Fruit fly (Drosophila melanogaster): ENCODE measurements around the gene Cph.

Cph gene

dm6 chrX:7102013-7102520 lies 35.5 kb upstream of the Cph start, which contains the start of gene CG4615 (continued):
- 0 out of 2 replicates have a peak, but pooled peaks have one; percentile 2 for TF ChIP-seq wor (GFP tag; IDR thresholded peaks at IDR 0.05)
- TF ChIP-seq cato (GFP tag; optimal IDR thresholded peaks at IDR 0.05; ENCODE audit: borderline replicate concordance) = no peak
- TF ChIP-seq CG2129 (GFP tag; IDR thresholded peaks at IDR 0.05; ENCODE audit: partially characterized antibody) = peak; percentile 69
- TF ChIP-seq hbn (GFP tag; IDR thresholded peaks at IDR 0.05; ENCODE audit: partially characterized antibody) = peak; percentile 85
- peak; percentile 25 for TF ChIP-seq CG1603 (tag; optimal IDR thresholded peaks at IDR 0.05)
- peak; percentile 75 for TF ChIP-seq slbo (GFP tag; IDR thresholded peaks at IDR 0.05)
- no peak for TF ChIP-seq fru (optimal IDR thresholded peaks at IDR 0.05)
- no peak for TF ChIP-seq org-1 (GFP tag; optimal IDR thresholded peaks at IDR 0.05)
- no peak for TF ChIP-seq Oaz (GFP tag; IDR thresholded peaks at IDR 0.05)
- TF ChIP-seq CG34224 (GFP tag; IDR thresholded peaks at IDR 0.05; ENCODE audit: partially characterized antibody) = peak; percentile 90
- peak; percentile 84 for TF ChIP-seq CG16813 (GFP tag; IDR thresholded peaks at IDR 0.05; ENCODE audit: partially characterized antibody)
- no peak for TF ChIP-seq nerfin-1 (tag; optimal IDR thresholded peaks at IDR 0.05)
- TF ChIP-seq gsb-n (tag; optimal IDR thresholded peaks at IDR 0.05) = no peak
- no peak for TF ChIP-seq Hr78 (GFP tag; optimal IDR thresholded peaks at IDR 0.05)
- no peak for TF ChIP-seq CG10274 (GFP tag; optimal IDR thresholded peaks at IDR 0.05)
- TF ChIP-seq CG32532 (GFP tag; IDR thresholded peaks at IDR 0.05) = peak; percentile 73
- TF ChIP-seq ci (GFP tag; IDR thresholded peaks at IDR 0.05) = peak; percentile 78
- TF ChIP-seq Awh (GFP tag; IDR thresholded peaks at IDR 0.05) = no peak
- no peak for TF ChIP-seq tx (GFP tag; optimal IDR thresholded peaks at IDR 0.05)
- TF ChIP-seq Meics (GFP tag; optimal IDR thresholded peaks at IDR 0.05) = no peak
- TF ChIP-seq CG8924 (tag; optimal IDR thresholded peaks at IDR 0.05) = no peak
- no peak for TF ChIP-seq CG16779 (GFP tag; IDR thresholded peaks at IDR 0.05)
- peak; percentile 67 for TF ChIP-seq nerfin-2 (GFP tag; IDR thresholded peaks at IDR 0.05; ENCODE audit: partially characterized antibody)
- no peak for TF ChIP-seq CG3065 (GFP tag; optimal IDR thresholded peaks at IDR 0.05)
- peak; percentile 89 for TF ChIP-seq Scr (GFP tag; IDR thresholded peaks at IDR 0.05; ENCODE audit: partially characterized antibody)
- TF ChIP-seq TFAM (GFP tag; optimal IDR thresholded peaks at IDR 0.05) = no peak
- no peak for TF ChIP-seq CrebB (tag; optimal IDR thresholded peaks at IDR 0.05)
- no peak for TF ChIP-seq stc (GFP tag; IDR thresholded peaks at IDR 0.05)
- TF ChIP-seq Stat92E (GFP tag; optimal IDR thresholded peaks at IDR 0.05) = no peak
- no peak for TF ChIP-seq sug (tag; optimal IDR thresholded peaks at IDR 0.05)
- TF ChIP-seq ase (GFP tag; IDR thresholded peaks at IDR 0.05) = no peak
- peak; percentile 52 for TF ChIP-seq row (GFP tag; IDR thresholded peaks at IDR 0.05)
- no peak for TF ChIP-seq CG17802 (tag; optimal IDR thresholded peaks at IDR 0.05)
- TF ChIP-seq CG8359 (GFP tag; optimal IDR thresholded peaks at IDR 0.05; ENCODE audit: borderline replicate concordance) = no peak
- TF ChIP-seq sisA (GFP tag; IDR thresholded peaks at IDR 0.05) = no peak
- no peak for TF ChIP-seq lola (GFP tag; optimal IDR thresholded peaks at IDR 0.05)
- no peak for TF ChIP-seq fd3F (GFP tag; optimal IDR thresholded peaks at IDR 0.05)
- TF ChIP-seq nmo (GFP tag; optimal IDR thresholded peaks at IDR 0.05) = no peak
- no peak for TF ChIP-seq wdn (GFP tag; IDR thresholded peaks at IDR 0.05)
- TF ChIP-seq CG6654 (GFP tag; optimal IDR thresholded peaks at IDR 0.05) = no peak
- no peak for TF ChIP-seq Max (GFP tag; optimal IDR thresholded peaks at IDR 0.05)
- peak; percentile 77 for TF ChIP-seq vnd (GFP tag; IDR thresholded peaks at IDR 0.05; ENCODE audit: partially characterized antibody)
- TF ChIP-seq Dbx (GFP tag; IDR thresholded peaks at IDR 0.05) = peak; percentile 7; the same call in 1 of the 3 replicates
- TF ChIP-seq CG13894 (tag; optimal IDR thresholded peaks at IDR 0.05) = no peak
- TF ChIP-seq Usf (GFP tag; optimal IDR thresholded peaks at IDR 0.05) = no peak
- TF ChIP-seq D19A (tag; optimal IDR thresholded peaks at IDR 0.05) = no peak
- TF ChIP-seq lab (GFP tag; optimal IDR thresholded peaks at IDR 0.05) = no peak
- 0 out of 2 replicates have a peak, but pooled peaks have one; percentile 2 for TF ChIP-seq klu (GFP tag; IDR thresholded peaks at IDR 0.05)
- TF ChIP-seq CG12942 (GFP tag; optimal IDR thresholded peaks at IDR 0.05) = no peak
